Fruit fly (Drosophila melanogaster): ENCODE measurements around the gene DCTN6-p27.

DNA sequence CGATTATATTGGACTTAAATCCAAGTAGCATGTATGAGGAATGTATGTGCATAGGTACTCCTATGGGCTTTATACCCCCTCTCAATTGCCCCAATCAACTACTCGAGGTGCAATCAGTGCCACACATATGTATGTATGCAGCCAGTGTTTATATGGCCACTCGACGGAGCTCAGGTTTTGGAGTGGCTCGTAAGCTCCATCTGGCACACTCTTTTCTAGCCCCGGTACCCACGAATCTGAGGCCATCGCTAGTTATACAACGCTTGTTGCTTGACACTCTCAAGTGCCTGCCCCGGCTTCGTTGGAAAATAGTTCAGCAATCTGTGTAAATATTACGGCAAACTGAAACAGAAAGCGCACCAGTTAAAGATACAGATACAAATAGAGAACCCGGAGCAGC, 35.8 kb upstream of the DCTN6-p27 start:
- TF ChIP-seq woc (GFP tag; optimal IDR thresholded peaks at IDR 0.05) (no peak), brk (GFP tag; optimal IDR thresholded peaks at IDR 0.05) (no peak), h (GFP tag; optimal IDR thresholded peaks at IDR 0.05) (no peak), Dfd (GFP tag; optimal IDR thresholded peaks at IDR 0.05) (no peak)
